Fruit fly (Drosophila melanogaster) whole organism, prepupa: ENCODE results near the gene CG7484.

Experiments used
- Blimp-1 ChIP-seq: fragments of 200-800 bp; sonication (Bioruptor generic); optimal IDR thresholded peaks from 3 replicates; lab custom pipeline; 2017; ENCODE audit warnings: missing biosample characterization, missing genetic modification characterization, mild to moderate bottlenecking, moderate library complexity, missing genetic modification reagents
- CG10669 ChIP-seq: fragments of 200-800 bp; sonication (Bioruptor generic); optimal IDR thresholded peaks from 3 replicates; lab custom pipeline; 2018; ENCODE audit warnings: missing biosample characterization, mild to moderate bottlenecking, missing genetic modification characterization, moderate library complexity
- CG11762 ChIP-seq: fragments of 200-800 bp; sonication (Bioruptor generic); optimal IDR thresholded peaks from 3 replicates; lab custom pipeline; 2016; ENCODE audit warnings: missing biosample characterization, missing genetic modification characterization; ENCODE audit not compliant: insufficient read depth
- CG15336 ChIP-seq: fragments of 200-800 bp; sonication (Bioruptor generic); IDR thresholded peaks from 2 replicates; pipeline ENCODE4 v1.3.6; 2022; ENCODE audit warnings: missing biosample characterization, missing genetic modification characterization
- CG16779 ChIP-seq: fragments of 200-800 bp; sonication (Bioruptor generic); optimal IDR thresholded peaks from 3 replicates; lab custom pipeline; 2017; ENCODE audit warnings: missing biosample characterization, mild to moderate bottlenecking, missing genetic modification characterization
- CG3032 ChIP-seq: fragments of 200-800 bp; optimal IDR thresholded peaks from 2 replicates; lab custom pipeline; 2019; ENCODE audit warnings: missing biosample characterization, mild to moderate bottlenecking, missing genetic modification characterization, moderate library complexity
- CG32006 ChIP-seq: fragments of 200-800 bp; sonication (Bioruptor generic); optimal IDR thresholded peaks from 3 replicates; lab custom pipeline; 2017; ENCODE audit warnings: missing biosample characterization, mild to moderate bottlenecking, missing genetic modification characterization
- CG6276 ChIP-seq: fragments of 200-800 bp; sonication (Bioruptor generic); optimal IDR thresholded peaks from 2 replicates; lab custom pipeline; 2017; ENCODE audit warnings: missing biosample characterization, mild to moderate bottlenecking, missing genetic modification characterization
- Eip75B ChIP-seq: fragments of 200-800 bp; sonication (Bioruptor generic); optimal IDR thresholded peaks from 3 replicates; lab custom pipeline; 2016; ENCODE audit warnings: missing biosample characterization, missing genetic modification characterization
- Eip93F ChIP-seq: fragments of 200-800 bp; sonication (Bioruptor generic); optimal IDR thresholded peaks from 2 replicates; lab custom pipeline; 2016; ENCODE audit warnings: missing biosample characterization, mild to moderate bottlenecking, missing genetic modification characterization
- Hr39 ChIP-seq: fragments of 200-800 bp; sonication (Bioruptor generic); optimal IDR thresholded peaks from 2 replicates; lab custom pipeline; 2016; ENCODE audit warnings: missing biosample characterization, missing genetic modification characterization
- dsx ChIP-seq: fragments of 200-800 bp; optimal IDR thresholded peaks from 3 replicates; lab custom pipeline; 2019; ENCODE audit warnings: missing biosample characterization, mild to moderate bottlenecking, missing genetic modification characterization, moderate library complexity; ENCODE audit not compliant: poor library complexity, severe bottlenecking
- svp ChIP-seq: fragments of 200-800 bp; sonication (Bioruptor generic); peaks from one replicate; lab custom pipeline; 2016; ENCODE audit warnings: missing biosample characterization, missing genetic modification characterization

- TF ChIP-seq CG11762 (GFP tag; lab: Kevin White, UChicago) (no peak), CG6276 (GFP tag; lab: Kevin White, UChicago) (no peak), svp (GFP tag; lab: Kevin White, UChicago) (no peak), CG10669 (GFP tag; lab: Kevin White, UChicago) (no peak), CG32006 (no peak), dsx (GFP tag; lab: Kevin White, UChicago) (no peak), Blimp-1 (GFP tag; lab: Kevin White, UChicago) (no peak), Eip93F (GFP tag; lab: Kevin White, UChicago) (no peak), Hr39 (GFP tag; lab: Kevin White, UChicago) (no peak), Eip75B (GFP tag; lab: Kevin White, UChicago) (no peak), CG16779 (tag; lab: Kevin White, UChicago) (no peak), CG15336 (GFP tag; lab: Robert Waterston, UW) (no peak), CG3032 (tag; lab: Kevin White, UChicago) (no peak)
Observed at dm6 chr3L:17642017-17642416, 12.4 kb upstream of the CG7484 start.
